Fruit fly (Drosophila melanogaster): ENCODE measurements around the gene CG12983.

The CG12983 gene

DNA sequence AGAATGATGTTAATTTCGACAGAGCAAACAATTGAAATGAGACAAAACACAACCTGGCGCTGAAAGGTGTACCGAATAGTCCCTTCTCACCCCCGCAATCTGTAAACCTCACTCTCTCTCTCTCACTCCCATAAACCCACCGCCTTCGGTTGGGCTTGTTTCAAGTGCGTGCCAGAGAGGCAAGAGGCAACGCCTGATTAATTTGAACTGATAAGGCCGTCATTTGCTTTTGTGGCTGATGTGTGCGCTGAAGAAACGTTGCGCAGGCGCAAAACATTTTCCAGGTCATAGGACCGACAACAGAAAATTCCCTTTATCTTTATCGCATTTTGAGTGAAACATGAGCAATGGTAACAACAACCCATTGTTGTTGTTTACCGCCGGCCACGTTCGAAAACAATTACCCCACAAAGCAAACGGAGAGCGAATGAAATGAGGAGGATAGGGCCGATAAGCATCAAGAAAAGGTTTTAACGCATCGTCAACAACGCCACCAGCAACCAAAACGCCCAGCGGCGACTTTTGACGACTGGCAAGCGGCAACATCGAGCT lies 44.2 kb downstream of the CG12983 start (continued):
- no peak for TF ChIP-seq Eip74EF (GFP tag; optimal IDR thresholded peaks at IDR 0.05)
- TF ChIP-seq ERR (GFP tag; optimal IDR thresholded peaks at IDR 0.05) = no peak
- no peak for TF ChIP-seq gce (GFP tag; IDR thresholded peaks at IDR 0.05)
- no peak for TF ChIP-seq Hand (GFP tag; optimal IDR thresholded peaks at IDR 0.05)
- TF ChIP-seq CG12104 (GFP tag; optimal IDR thresholded peaks at IDR 0.05) = no peak
- TF ChIP-seq CG7928 (GFP tag; optimal IDR thresholded peaks at IDR 0.05) = no peak
- peak; percentile 48 for TF ChIP-seq GATAe (GFP tag; conservative IDR thresholded peaks at IDR 0.05)
- TF ChIP-seq CG4854 (GFP tag; optimal IDR thresholded peaks at IDR 0.05) = no peak
- no peak for TF ChIP-seq Taf1 (GFP tag; IDR thresholded peaks at IDR 0.05)
- TF ChIP-seq CG17186 (GFP tag; optimal IDR thresholded peaks at IDR 0.05) = no peak
- TF ChIP-seq fru (optimal IDR thresholded peaks at IDR 0.05) = no peak
- no peak for TF ChIP-seq CG18476 (GFP tag; optimal IDR thresholded peaks at IDR 0.05)
- no peak for TF ChIP-seq sens-2 (GFP tag; IDR thresholded peaks at IDR 0.05)
- no peak for TF ChIP-seq BEAF-32 (GFP tag; optimal IDR thresholded peaks at IDR 0.05)
- TF ChIP-seq Adf1 (GFP tag; IDR thresholded peaks at IDR 0.05) = no peak
- TF ChIP-seq CG7372 (GFP tag; IDR thresholded peaks at IDR 0.05) = no peak
- no peak for TF ChIP-seq mld (GFP tag; IDR thresholded peaks at IDR 0.05; ENCODE audit: partially characterized antibody)
- TF ChIP-seq Abd-B (GFP tag; optimal IDR thresholded peaks at IDR 0.05) = no peak
- peak; percentile 47 for TF ChIP-seq zen (tag; optimal IDR thresholded peaks at IDR 0.05)
- peak; percentile 20 for TF ChIP-seq run (tag; optimal IDR thresholded peaks at IDR 0.05)
- TF ChIP-seq Dll (GFP tag; IDR thresholded peaks at IDR 0.05; ENCODE audit: partially characterized antibody) = no peak
- TF ChIP-seq pros (GFP tag; optimal IDR thresholded peaks at IDR 0.05) = peak; percentile 85
- no peak for TF ChIP-seq h (optimal IDR thresholded peaks at IDR 0.05)
- no peak for TF ChIP-seq CG10431 (GFP tag; optimal IDR thresholded peaks at IDR 0.05)
- TF ChIP-seq HLHmδ (GFP tag; optimal IDR thresholded peaks at IDR 0.05) = peak; percentile 30
- no peak for TF ChIP-seq CG8089 (GFP tag; optimal IDR thresholded peaks at IDR 0.05)
- TF ChIP-seq dan (GFP tag; IDR thresholded peaks at IDR 0.05) = no peak
- no peak for TF ChIP-seq CG18262 (tag; optimal IDR thresholded peaks at IDR 0.05)
- no peak for TF ChIP-seq ro (GFP tag; IDR thresholded peaks at IDR 0.05)
- no peak for TF ChIP-seq CG33213 (GFP tag; optimal IDR thresholded peaks at IDR 0.05)
- TF ChIP-seq Nf-YB (GFP tag; optimal IDR thresholded peaks at IDR 0.05) = peak; percentile 45
- 0 out of 2 replicates have a peak, but pooled peaks have one; percentile 19 for TF ChIP-seq Atf6 (GFP tag; IDR thresholded peaks at IDR 0.05)
- TF ChIP-seq peb (GFP tag; IDR thresholded peaks at IDR 0.05) = no peak
- TF ChIP-seq CG30020 (tag; optimal IDR thresholded peaks at IDR 0.05) = no peak
- no peak for TF ChIP-seq tna (GFP tag; IDR thresholded peaks at IDR 0.05; ENCODE audit: partially characterized antibody)
- no peak for TF ChIP-seq nom (GFP tag; optimal IDR thresholded peaks at IDR 0.05)
- no peak for TF ChIP-seq Doc2 (GFP tag; IDR thresholded peaks at IDR 0.05)
- TF ChIP-seq knrl (GFP tag; IDR thresholded peaks at IDR 0.05; ENCODE audit: partially characterized antibody) = no peak
- no peak for TF ChIP-seq CG2129 (GFP tag; IDR thresholded peaks at IDR 0.05; ENCODE audit: partially characterized antibody)
- TF ChIP-seq dm (GFP tag; optimal IDR thresholded peaks at IDR 0.05) = peak; percentile 8
- TF ChIP-seq row (GFP tag; IDR thresholded peaks at IDR 0.05) = no peak
- TF ChIP-seq chn (GFP tag; optimal IDR thresholded peaks at IDR 0.05) = no peak
- TF ChIP-seq stc (GFP tag; IDR thresholded peaks at IDR 0.05) = no peak
- TF ChIP-seq oc (tag; optimal IDR thresholded peaks at IDR 0.05) = peak; percentile 54
- no peak for TF ChIP-seq Usf (GFP tag; optimal IDR thresholded peaks at IDR 0.05)
- peak; percentile 21; the same call in 1 of the 2 replicates for TF ChIP-seq HLH3B (GFP tag; IDR thresholded peaks at IDR 0.05)
- TF ChIP-seq ranshi (GFP tag; IDR thresholded peaks at IDR 0.05) = no peak
- TF ChIP-seq esg (GFP tag; conservative IDR thresholded peaks at IDR 0.05) = no peak
- no peak for TF ChIP-seq CG10462 (GFP tag; optimal IDR thresholded peaks at IDR 0.05)
- TF ChIP-seq schlank (tag; optimal IDR thresholded peaks at IDR 0.05) = no peak
- TF ChIP-seq pb (GFP tag; optimal IDR thresholded peaks at IDR 0.05) = no peak
